Fruit fly (Drosophila melanogaster): ENCODE data around the gene CG14357.

DNA sequence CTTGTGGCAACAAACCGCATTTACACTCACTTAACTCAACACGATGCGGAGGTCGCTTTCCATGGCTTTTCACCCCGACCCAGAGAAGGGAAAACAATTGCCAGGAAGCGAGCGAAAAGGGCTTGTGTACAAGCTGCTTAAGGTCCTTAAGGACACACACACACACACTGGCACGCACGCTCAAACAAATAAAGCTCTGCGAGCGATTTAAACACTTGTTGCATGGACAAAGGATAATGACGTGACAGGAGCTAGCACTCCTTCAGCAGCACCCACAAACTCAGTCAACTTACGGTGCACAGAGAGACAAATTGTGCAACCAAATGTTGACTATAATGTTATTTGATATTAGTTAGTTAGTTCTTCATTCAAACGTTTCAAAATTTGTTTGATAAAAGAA lies 26.4 kb downstream of the CG14357 start:
- TF ChIP-seq CG11762 (GFP tag; optimal IDR thresholded peaks at IDR 0.05; ENCODE audit: insufficient read depth): no peak
- TF ChIP-seq Hr39 (GFP tag; optimal IDR thresholded peaks at IDR 0.05): no peak
- no peak for TF ChIP-seq Sox14 (GFP tag; optimal IDR thresholded peaks at IDR 0.05)
- TF ChIP-seq dsx (GFP tag; optimal IDR thresholded peaks at IDR 0.05; ENCODE audit: poor library complexity, severe bottlenecking): no peak
- TF ChIP-seq Sox15 (GFP tag; optimal IDR thresholded peaks at IDR 0.05): no peak
- no peak for TF ChIP-seq OdsH (GFP tag; optimal IDR thresholded peaks at IDR 0.05)
- no peak for TF ChIP-seq CG8319 (GFP tag; optimal IDR thresholded peaks at IDR 0.05)
- TF ChIP-seq lz (GFP tag; optimal IDR thresholded peaks at IDR 0.05): no peak
- TF ChIP-seq CG6808 (GFP tag; optimal IDR thresholded peaks at IDR 0.05): no peak
- TF ChIP-seq fkh (GFP tag; optimal IDR thresholded peaks at IDR 0.05): no peak
- TF ChIP-seq CG9139 (GFP tag; optimal IDR thresholded peaks at IDR 0.05): no peak
- no peak for TF ChIP-seq CG11902 (GFP tag; optimal IDR thresholded peaks at IDR 0.05)

Measured in whole organism, prepupa.